Worm (Caenorhabditis elegans): ENCODE results near the gene kgb-1.

ce11 chrIV:438384-438783, 28.5 kb upstream of the kgb-1 start:
- TF ChIP-seq klf-2 (GFP tag; conservative IDR thresholded peaks at IDR 0.05): no peak
- no peak for TF ChIP-seq med-1 (GFP tag; optimal IDR thresholded peaks at IDR 0.05; ENCODE audit: insufficient read depth)
- TF ChIP-seq T22C8.4 (GFP tag; IDR thresholded peaks at IDR 0.05): no peak
- TF ChIP-seq ref-1 (GFP tag; conservative IDR thresholded peaks at IDR 0.05): no peak
- TF ChIP-seq tab-1 (GFP tag; IDR thresholded peaks at IDR 0.05): no peak
- no peak for TF ChIP-seq ztf-23 (GFP tag; IDR thresholded peaks at IDR 0.05)
- TF ChIP-seq cog-1 (tag; optimal IDR thresholded peaks at IDR 0.05): no peak
- no peak for TF ChIP-seq flt-1 (GFP tag; IDR thresholded peaks at IDR 0.05)
- no peak for TF ChIP-seq ztf-29 (GFP tag; IDR thresholded peaks at IDR 0.05)
